Worm (Caenorhabditis elegans) whole organism, L2 larva: ENCODE results near the gene mes-4.
A peak's percentile ranks its signal among the peaks of the same experiment; 100 is the strongest.

Experiments used
- R02D3.7 ChIP-seq: fragments of 150-350 bp; optimal IDR thresholded peaks from 2 replicates; lab custom pipeline; 2014; ENCODE audit warnings: missing biosample characterization, missing genetic modification characterization
- alr-1 ChIP-seq: fragments of 150-350 bp; optimal IDR thresholded peaks from 2 replicates; lab custom pipeline; 2014; ENCODE audit warnings: missing biosample characterization, missing genetic modification characterization
- blmp-1 ChIP-seq: sonication (generic microtip); optimal IDR thresholded peaks from 2 replicates; lab custom pipeline; 2017; ENCODE audit warnings: missing genetic modification characterization, mild to moderate bottlenecking, missing compliant biosample characterization, antibody characterized with exemption, moderate library complexity; ENCODE audit not compliant: insufficient read depth
- ceh-16 ChIP-seq: fragments of 150-350 bp; optimal IDR thresholded peaks from 2 replicates; lab custom pipeline; 2014; ENCODE audit warnings: missing biosample characterization, missing genetic modification characterization
- elt-1 ChIP-seq: fragments of 150-350 bp; optimal IDR thresholded peaks from 2 replicates; lab custom pipeline; 2014; ENCODE audit warnings: missing biosample characterization, missing genetic modification characterization
- lin-13 ChIP-seq: fragments of 150-350 bp; optimal IDR thresholded peaks from 2 replicates; lab custom pipeline; 2014; ENCODE audit warnings: missing biosample characterization, missing genetic modification reagents, missing genetic modification characterization
- lin-39 ChIP-seq: fragments of 150-350 bp; optimal IDR thresholded peaks from 2 replicates; lab custom pipeline; 2014; ENCODE audit warnings: missing biosample characterization, missing genetic modification reagents, missing genetic modification characterization
- lsy-2 ChIP-seq, 2 experiments: fragments of 150-350 bp in 1 of 2; sonication (generic microtip) in 1 of 2; optimal IDR thresholded peaks; 2 replicates each; lab custom pipeline; 2014 to 2017; ENCODE audit warnings: missing biosample characterization in 2 of 2, missing genetic modification characterization in 2 of 2
- nhr-23 ChIP-seq: fragments of 150-350 bp; optimal IDR thresholded peaks from 2 replicates; lab custom pipeline; 2014; ENCODE audit warnings: missing biosample characterization, missing genetic modification reagents, missing genetic modification characterization
- nhr-237 ChIP-seq: fragments of 150-350 bp; optimal IDR thresholded peaks from 2 replicates; lab custom pipeline; 2014; ENCODE audit warnings: missing biosample characterization, missing genetic modification characterization
- nhr-77 ChIP-seq: fragments of 150-350 bp; optimal IDR thresholded peaks from 2 replicates; lab custom pipeline; 2014; ENCODE audit warnings: missing biosample characterization, missing genetic modification characterization
- skn-1 ChIP-seq: sonication (generic microtip); optimal IDR thresholded peaks from 2 replicates; lab custom pipeline; 2017; ENCODE audit warnings: missing biosample characterization, missing genetic modification characterization
- unc-39 ChIP-seq: fragments of 150-350 bp; optimal IDR thresholded peaks from 2 replicates; lab custom pipeline; 2014; ENCODE audit warnings: missing biosample characterization, missing genetic modification characterization
- zag-1 ChIP-seq: fragments of 150-350 bp; optimal IDR thresholded peaks from 2 replicates; lab custom pipeline; 2014; ENCODE audit warnings: missing biosample characterization, missing genetic modification characterization

DNA sequence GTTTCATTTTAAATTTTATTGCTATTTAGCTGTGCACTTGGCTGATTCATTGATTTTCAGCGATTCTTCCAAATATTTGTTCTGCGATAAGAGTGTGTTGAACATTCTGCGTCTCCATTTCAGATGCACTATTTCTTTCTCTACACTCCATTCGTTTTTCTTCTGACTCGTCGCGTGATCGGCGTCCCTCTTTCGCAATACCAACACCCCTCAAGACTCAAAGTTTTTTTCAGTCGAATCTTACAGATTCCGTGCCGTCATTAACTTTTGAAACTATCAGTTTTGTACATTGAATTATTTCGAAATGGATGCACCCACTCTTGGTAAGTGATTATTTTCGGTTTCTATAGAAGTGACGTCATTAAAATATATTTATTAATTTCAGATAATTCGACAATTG lies 25.6 kb upstream of the mes-4 start, which contains the start of gene frm-10:
- TF ChIP-seq nhr-237 (tag; lab: Kevin White, UChicago) (no peak), lsy-2 (tag; optimal IDR thresholded peaks at IDR 0.05; lab: Kevin White, UChicago) (peak; percentile 8 to 65), skn-1 (tag; lab: Kevin White, UChicago) (peak; percentile 79), ceh-16 (tag; lab: Kevin White, UChicago) (no peak), lin-13 (GFP tag; lab: Kevin White, UChicago) (peak; percentile 13), alr-1 (tag; lab: Kevin White, UChicago) (no peak), elt-1 (no peak), blmp-1 (tag; lab: Kevin White, UChicago) (no peak), R02D3.7 (tag; lab: Kevin White, UChicago) (no peak), zag-1 (tag; lab: Kevin White, UChicago) (no peak), lin-39 (no peak), nhr-77 (tag; lab: Kevin White, UChicago) (no peak), unc-39 (no peak), nhr-23 (tag; lab: Kevin White, UChicago) (no peak)
